Fruit fly (Drosophila melanogaster) whole organism, embryonic: ENCODE data around the gene Prp16.

Experiments
- Asciz ChIP-seq: fragments of 200-800 bp; sonication (Bioruptor generic); optimal IDR thresholded peaks from 2 replicates; lab custom pipeline; 2017; ENCODE audit warnings: missing biosample characterization, mild to moderate bottlenecking, missing genetic modification characterization, missing genetic modification reagents
- BEAF-32 ChIP-seq: fragments of 200-800 bp; sonication (Bioruptor generic); optimal IDR thresholded peaks from 3 replicates; lab custom pipeline; 2017; ENCODE audit warnings: missing biosample characterization, missing genetic modification characterization, mild to moderate bottlenecking, moderate library complexity, missing genetic modification reagents
- CG11093 ChIP-seq: fragments of 200-800 bp; sonication (Bioruptor generic); IDR thresholded peaks from 3 replicates; pipeline ENCODE4 v1.3.6; 2022; ENCODE audit warnings: missing biosample characterization, missing genetic modification characterization
- CG11247 ChIP-seq: fragments of 200-800 bp; sonication (Bioruptor generic); IDR thresholded peaks from 2 replicates; pipeline ENCODE4 v1.3.6; 2022; ENCODE audit warnings: missing biosample characterization, missing genetic modification characterization
- CG11560 ChIP-seq: fragments of 200-800 bp; sonication (Bioruptor generic); IDR thresholded peaks from 3 replicates; pipeline ENCODE4 v1.3.6; 2022; ENCODE audit warnings: missing biosample characterization, missing genetic modification characterization
- CG11695 ChIP-seq: fragments of 200-800 bp; sonication (Bioruptor generic); IDR thresholded peaks from 3 replicates; pipeline ENCODE4 v1.3.6; 2022; ENCODE audit warnings: missing biosample characterization, missing genetic modification characterization
- CG12299 ChIP-seq: fragments of 200-800 bp; sonication (Bioruptor generic); optimal IDR thresholded peaks from 2 replicates; lab custom pipeline; 2018; ENCODE audit warnings: missing biosample characterization, mild to moderate bottlenecking, missing genetic modification characterization
- CG12659 ChIP-seq: fragments of 200-800 bp; sonication (Bioruptor generic); optimal IDR thresholded peaks from 3 replicates; lab custom pipeline; 2017; ENCODE audit warnings: mild to moderate bottlenecking, missing biosample characterization, missing genetic modification reagents, missing genetic modification characterization
- CG14710 ChIP-seq: fragments of 200-800 bp; sonication (Bioruptor generic); optimal IDR thresholded peaks from 3 replicates; lab custom pipeline; 2019; ENCODE audit warnings: missing biosample characterization, mild to moderate bottlenecking, missing genetic modification characterization, moderate library complexity
- CG17361 ChIP-seq: fragments of 200-800 bp; sonication (Bioruptor generic); IDR thresholded peaks from 3 replicates; pipeline ENCODE4 v1.3.6; 2022; ENCODE audit warnings: missing biosample characterization, missing genetic modification characterization
- CG17612 ChIP-seq: fragments of 200-800 bp; sonication (Bioruptor generic); IDR thresholded peaks from 2 replicates; pipeline ENCODE4 v1.3.6; 2022; ENCODE audit warnings: missing biosample characterization, missing genetic modification characterization
- CG18011 ChIP-seq: fragments of 200-800 bp; sonication (Bioruptor generic); optimal IDR thresholded peaks from 2 replicates; lab custom pipeline; 2017; ENCODE audit warnings: missing biosample characterization, missing genetic modification characterization, mild to moderate bottlenecking, moderate library complexity, missing genotype
- CG2199 ChIP-seq: fragments of 200-800 bp; sonication (Bioruptor generic); IDR thresholded peaks from 3 replicates; pipeline ENCODE4 v1.3.6; 2022; ENCODE audit warnings: missing biosample characterization, missing genetic modification characterization
- CG6791 ChIP-seq: fragments of 200-800 bp; sonication (Bioruptor generic); IDR thresholded peaks from 3 replicates; pipeline ENCODE4 v1.3.6; 2022; ENCODE audit warnings: missing biosample characterization, missing genetic modification characterization; ENCODE audit not compliant: partially characterized antibody
- CG7786 ChIP-seq: fragments of 200-800 bp; sonication (Bioruptor generic); optimal IDR thresholded peaks from 2 replicates; lab custom pipeline; 2016; ENCODE audit warnings: missing biosample characterization, missing genetic modification characterization
- CG7928 ChIP-seq: fragments of 200-800 bp; sonication (Bioruptor generic); optimal IDR thresholded peaks from 2 replicates; lab custom pipeline; 2017; ENCODE audit warnings: missing biosample characterization, mild to moderate bottlenecking, missing genetic modification characterization
- CG8089 ChIP-seq: fragments of 200-800 bp; sonication (Bioruptor generic); optimal IDR thresholded peaks from 3 replicates; lab custom pipeline; 2016; ENCODE audit warnings: missing biosample characterization, missing genetic modification characterization
- CG8388 ChIP-seq: fragments of 200-800 bp; sonication (Bioruptor generic); optimal IDR thresholded peaks from 2 replicates; lab custom pipeline; 2019; ENCODE audit warnings: missing biosample characterization, mild to moderate bottlenecking, missing genetic modification characterization, moderate library complexity
- Dfd ChIP-seq, 2 experiments: fragments of >200 bp; optimal IDR thresholded peaks; 2 replicates each; lab custom pipeline; 2017; ENCODE audit warnings: missing biosample characterization in 2 of 2, missing genetic modification characterization in 2 of 2
- Dll ChIP-seq: fragments of 200-800 bp; sonication (Bioruptor generic); IDR thresholded peaks from 4 replicates; pipeline ENCODE4 v1.3.6; 2022; ENCODE audit warnings: missing biosample characterization, missing genetic modification characterization; ENCODE audit not compliant: partially characterized antibody
- HHEX ChIP-seq: fragments of 200-800 bp; sonication (Bioruptor generic); optimal IDR thresholded peaks from 3 replicates; lab custom pipeline; 2017; ENCODE audit warnings: missing biosample characterization, mild to moderate bottlenecking, missing genetic modification characterization, missing genetic modification reagents
- Hey ChIP-seq: fragments of 200-800 bp; sonication (Bioruptor generic); optimal IDR thresholded peaks from 3 replicates; lab custom pipeline; 2018; ENCODE audit warnings: missing biosample characterization, mild to moderate bottlenecking, missing genetic modification characterization
- Hr3 ChIP-seq: fragments of 200-800 bp; sonication (Bioruptor generic); optimal IDR thresholded peaks from 3 replicates; lab custom pipeline; 2016; ENCODE audit warnings: missing biosample characterization, missing genetic modification characterization
- Max ChIP-seq: fragments of 200-800 bp; sonication (Bioruptor generic); optimal IDR thresholded peaks from 2 replicates; lab custom pipeline; 2016; ENCODE audit warnings: missing biosample characterization, mild to moderate bottlenecking, missing genetic modification characterization
- Ptx1 ChIP-seq: fragments of 200-800 bp; sonication (Bioruptor generic); IDR thresholded peaks from 2 replicates; pipeline ENCODE4 v1.3.6; 2022; ENCODE audit warnings: missing biosample characterization, missing genetic modification characterization
- Ravus ChIP-seq: fragments of 200-800 bp; sonication (Bioruptor generic); IDR thresholded peaks from 2 replicates; pipeline ENCODE4 v1.3.6; 2022; ENCODE audit warnings: missing biosample characterization, missing genetic modification characterization
- Sry-δ ChIP-seq: fragments of 200-800 bp; sonication (Bioruptor generic); optimal IDR thresholded peaks from 2 replicates; lab custom pipeline; 2016; ENCODE audit warnings: missing biosample characterization, missing genetic modification characterization
- abd-A ChIP-seq: fragments of 200-800 bp; sonication (Bioruptor generic); optimal IDR thresholded peaks from 3 replicates; lab custom pipeline; 2019; ENCODE audit warnings: missing biosample characterization, mild to moderate bottlenecking, missing genetic modification characterization, moderate library complexity
- az2 ChIP-seq: fragments of 200-800 bp; sonication (Bioruptor generic); optimal IDR thresholded peaks from 3 replicates; lab custom pipeline; 2016; ENCODE audit warnings: missing biosample characterization, missing genetic modification characterization
- bcd ChIP-seq: fragments of 200-800 bp; sonication (Bioruptor generic); optimal IDR thresholded peaks from 2 replicates; lab custom pipeline; 2017; ENCODE audit warnings: missing biosample characterization, mild to moderate bottlenecking, missing genetic modification characterization
- crol ChIP-seq: fragments of 200-800 bp; sonication (Bioruptor generic); IDR thresholded peaks from 2 replicates; pipeline ENCODE4 v1.3.6; 2022; ENCODE audit warnings: missing biosample characterization, missing genetic modification characterization
- cwo ChIP-seq: fragments of 200-800 bp; sonication (Bioruptor generic); optimal IDR thresholded peaks from 3 replicates; lab custom pipeline; 2017; ENCODE audit warnings: missing biosample characterization, missing genetic modification characterization, mild to moderate bottlenecking, moderate library complexity, missing genetic modification reagents
- da ChIP-seq: fragments of 200-800 bp; sonication (Bioruptor generic); optimal IDR thresholded peaks from 2 replicates; lab custom pipeline; 2016; ENCODE audit warnings: missing biosample characterization, missing genetic modification characterization
- dmrt99B ChIP-seq: fragments of 200-800 bp; sonication (Bioruptor generic); optimal IDR thresholded peaks from 2 replicates; lab custom pipeline; 2018; ENCODE audit warnings: missing biosample characterization, mild to moderate bottlenecking, missing genetic modification characterization, moderate library complexity
- ems ChIP-seq: fragments of 200-800 bp; sonication (Bioruptor generic); optimal IDR thresholded peaks from 3 replicates; lab custom pipeline; 2016; ENCODE audit warnings: missing biosample characterization, missing genetic modification characterization
- ewg ChIP-seq: fragments of 200-800 bp; sonication (Bioruptor generic); optimal IDR thresholded peaks from 3 replicates; lab custom pipeline; 2017; ENCODE audit warnings: mild to moderate bottlenecking, missing biosample characterization, missing genetic modification reagents, missing genetic modification characterization
- fd3F ChIP-seq: fragments of 200-800 bp; sonication (Bioruptor generic); optimal IDR thresholded peaks from 2 replicates; lab custom pipeline; 2018; ENCODE audit warnings: missing biosample characterization, mild to moderate bottlenecking, missing genetic modification characterization, moderate library complexity
- gt ChIP-seq: fragments of 200-800 bp; sonication (Bioruptor generic); IDR thresholded peaks from 2 replicates; pipeline ENCODE4 v1.3.6; 2022; ENCODE audit warnings: missing biosample characterization, missing genetic modification characterization
- inv ChIP-seq: fragments of 200-800 bp; sonication (Bioruptor generic); IDR thresholded peaks from 2 replicates; pipeline ENCODE4 v1.3.6; 2022; ENCODE audit warnings: missing biosample characterization, missing genetic modification characterization; ENCODE audit not compliant: partially characterized antibody
- klu ChIP-seq: fragments of 200-800 bp; sonication (Bioruptor generic); IDR thresholded peaks from 2 replicates; pipeline ENCODE4 v1.3.6; 2022; ENCODE audit warnings: missing biosample characterization, missing genetic modification characterization
- lilli ChIP-seq: fragments of 200-800 bp; sonication (Bioruptor generic); optimal IDR thresholded peaks from 3 replicates; lab custom pipeline; 2016; ENCODE audit warnings: missing biosample characterization, missing genetic modification characterization
- pnt ChIP-seq: fragments of 200-800 bp; sonication (Bioruptor generic); optimal IDR thresholded peaks from 3 replicates; lab custom pipeline; 2016; ENCODE audit warnings: missing biosample characterization, missing genetic modification characterization
- pum ChIP-seq: fragments of 200-800 bp; sonication (Bioruptor generic); optimal IDR thresholded peaks from 2 replicates; lab custom pipeline; 2016; ENCODE audit warnings: missing biosample characterization, missing genetic modification characterization
- pzg ChIP-seq: fragments of 200-800 bp; sonication (Bioruptor generic); optimal IDR thresholded peaks from 3 replicates; lab custom pipeline; 2018; ENCODE audit warnings: missing biosample characterization, mild to moderate bottlenecking, missing genetic modification characterization, moderate library complexity
- sc ChIP-seq, 3 experiments: fragments of >200 bp in 2 of 3; fragments of 200-800 bp in 1 of 3; sonication (Bioruptor generic) in 1 of 3; optimal IDR thresholded peaks; 2 replicates in 2 of 3; 3 replicates in 1 of 3; lab custom pipeline; 2017; ENCODE audit warnings: mild to moderate bottlenecking in 1 of 3, missing biosample characterization in 1 of 3, missing genetic modification characterization in 1 of 3, missing genetic modification reagents in 1 of 3
- sd ChIP-seq: fragments of 200-800 bp; sonication (Bioruptor generic); optimal IDR thresholded peaks from 3 replicates; lab custom pipeline; 2018; ENCODE audit warnings: missing biosample characterization, mild to moderate bottlenecking, missing genetic modification characterization, moderate library complexity
- slou ChIP-seq: fragments of 200-800 bp; sonication (Bioruptor generic); optimal IDR thresholded peaks from 3 replicates; lab custom pipeline; 2016; ENCODE audit warnings: missing biosample characterization, missing genetic modification characterization
- so ChIP-seq: fragments of 200-800 bp; sonication (Bioruptor generic); IDR thresholded peaks from 3 replicates; pipeline ENCODE4 v1.3.6; 2022; ENCODE audit warnings: missing biosample characterization, missing genetic modification characterization
- stc ChIP-seq: fragments of 200-800 bp; sonication (Bioruptor generic); IDR thresholded peaks from 2 replicates; pipeline ENCODE4 v1.3.6; 2022; ENCODE audit warnings: missing biosample characterization, missing genetic modification characterization
- vfl ChIP-seq: fragments of 200-800 bp; sonication (Bioruptor generic); optimal IDR thresholded peaks from 2 replicates; lab custom pipeline; 2016; ENCODE audit warnings: missing biosample characterization, missing genetic modification characterization

Gene Prp16

DNA sequence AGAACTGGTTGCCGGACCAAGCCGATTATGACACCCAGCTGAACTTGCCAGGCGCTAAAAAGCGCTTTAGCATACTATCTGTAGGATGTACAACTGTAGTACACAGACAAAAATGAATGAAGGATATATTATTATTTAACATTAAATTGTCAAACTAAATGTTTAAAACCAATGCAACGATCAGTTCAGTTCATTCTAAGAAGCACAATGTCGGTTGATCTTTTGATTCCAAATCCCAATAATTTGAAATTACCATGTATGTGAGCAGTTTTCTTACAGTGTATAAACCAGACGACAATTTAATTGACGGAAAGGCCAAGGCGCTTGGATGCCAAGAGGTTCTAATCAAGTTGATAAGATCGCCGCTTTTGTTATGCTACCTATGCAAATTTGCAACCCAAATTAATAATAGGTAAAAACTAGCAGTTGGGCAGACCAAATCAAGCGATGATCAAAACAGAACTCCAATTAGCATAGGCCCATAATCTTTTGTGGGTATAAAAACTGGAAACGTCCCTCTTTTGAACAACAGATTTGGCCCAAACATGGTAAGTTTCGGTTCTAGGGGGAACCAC is 32.0 kb upstream of the Prp16 start, which contains the start of gene CG12480 (continued):
- peak; percentile 47; the same call in 1 of the 2 replicates for TF ChIP-seq CG11247 (GFP tag; lab: Robert Waterston, UW)
- 0 out of 2 replicates have a peak, but pooled peaks have one; percentile 23 for TF ChIP-seq Ptx1
- TF ChIP-seq pnt (GFP tag; lab: Kevin White, UChicago): no peak
- no peak for TF ChIP-seq CG8388 (GFP tag; lab: Kevin White, UChicago)
- no peak for TF ChIP-seq stc (GFP tag; lab: Robert Waterston, UW)
- no peak for TF ChIP-seq Dll (GFP tag; lab: Robert Waterston, UW)
- TF ChIP-seq abd-A (tag; lab: Kevin White, UChicago): peak; percentile 28
- TF ChIP-seq CG7786: no peak
- TF ChIP-seq dmrt99B (tag; lab: Kevin White, UChicago): no peak
- no peak for TF ChIP-seq ewg (GFP tag; lab: Kevin White, UChicago)
- no peak for TF ChIP-seq Hey (tag; lab: Kevin White, UChicago)
- no peak for TF ChIP-seq pum (GFP tag; lab: Kevin White, UChicago)
- TF ChIP-seq lilli: peak; percentile 75
- TF ChIP-seq Asciz: no peak
- TF ChIP-seq slou (GFP tag; lab: Kevin White, UChicago): peak; percentile 33
- no peak for TF ChIP-seq Hr3 (GFP tag; lab: Kevin White, UChicago)
- no peak for TF ChIP-seq inv (GFP tag; lab: Robert Waterston, UW)
- TF ChIP-seq CG12659: peak; percentile 16
- TF ChIP-seq bcd: peak; percentile 31
- TF ChIP-seq Max: no peak
- TF ChIP-seq CG17612 (GFP tag; lab: Robert Waterston, UW): no peak
- no peak for TF ChIP-seq Sry-δ (GFP tag; lab: Kevin White, UChicago)
- no peak for TF ChIP-seq vfl
- TF ChIP-seq Ravus (GFP tag; lab: Robert Waterston, UW): no peak; the same call in 1 of the 2 replicates
- peak; percentile 32 for TF ChIP-seq CG7928
- TF ChIP-seq gt: no peak
- TF ChIP-seq CG8089 (GFP tag; lab: Kevin White, UChicago): no peak
- TF ChIP-seq pzg: no peak
- peak; percentile 38 for TF ChIP-seq sd (tag; lab: Kevin White, UChicago)
- TF ChIP-seq CG14710 (tag; lab: Kevin White, UChicago): no peak
- no peak for TF ChIP-seq CG18011 (GFP tag; lab: Kevin White, UChicago)
- TF ChIP-seq CG11695 (GFP tag; lab: Robert Waterston, UW): 0 out of 3 replicates have a peak, but pooled peaks have one; percentile 25
- no peak for TF ChIP-seq BEAF-32
- TF ChIP-seq da: no peak
- no peak for TF ChIP-seq CG11560 (tag; lab: Robert Waterston, UW)
- no peak for TF ChIP-seq sc (optimal IDR thresholded peaks at IDR 0.05; lab: Kevin White, UChicago)
- TF ChIP-seq sc (GFP tag; optimal IDR thresholded peaks at IDR 0.05; lab: Kevin White, UChicago): no peak
- no peak for TF ChIP-seq CG12299
- TF ChIP-seq crol (GFP tag; lab: Robert Waterston, UW): no peak
- peak; percentile 49 for TF ChIP-seq fd3F (GFP tag; lab: Kevin White, UChicago)
- TF ChIP-seq ems: peak; percentile 44
- TF ChIP-seq CG17361 (GFP tag; lab: Robert Waterston, UW): 0 out of 3 replicates have a peak, but pooled peaks have one; percentile 16
- TF ChIP-seq az2 (GFP tag; lab: Kevin White, UChicago): no peak
- no peak for TF ChIP-seq CG2199 (GFP tag; lab: Robert Waterston, UW)
- peak; percentile 46 for TF ChIP-seq HHEX (GFP tag; lab: Kevin White, UChicago)
- TF ChIP-seq so (GFP tag; lab: Robert Waterston, UW): peak; percentile 52; the same call in 1 of the 3 replicates
- TF ChIP-seq CG6791 (GFP tag; lab: Robert Waterston, UW): no peak
- TF ChIP-seq klu: no peak
- peak; percentile 27 for TF ChIP-seq cwo
- no peak for TF ChIP-seq CG11093 (GFP tag; lab: Robert Waterston, UW)
- no peak for TF ChIP-seq Dfd (GFP tag; optimal IDR thresholded peaks at IDR 0.05; lab: Kevin White, UChicago)
